Worm (Caenorhabditis elegans) whole organism, mixed stage, embryonic: ENCODE measurements around the gene tmem-131.
A peak's percentile ranks its signal among the peaks of the same experiment; 100 is the strongest.

Source experiments
- M03D4.4 ChIP-seq: sonication (generic microtip); optimal IDR thresholded peaks from 2 replicates; lab custom pipeline; 2017; ENCODE audit warnings: mild to moderate bottlenecking, missing genetic modification characterization, missing compliant biosample characterization
- bed-3 ChIP-seq: fragments of 200-800 bp; sonication (Bioruptor generic); optimal IDR thresholded peaks from 3 replicates; lab custom pipeline; 2018; ENCODE audit warnings: mild to moderate bottlenecking, missing genetic modification characterization, moderate library complexity, missing compliant biosample characterization
- blmp-1 ChIP-seq: fragments of 150-350 bp; optimal IDR thresholded peaks from 2 replicates; lab custom pipeline; 2014; ENCODE audit warnings: missing biosample characterization, missing genetic modification characterization
- ceh-39 ChIP-seq: fragments of 150-350 bp; optimal IDR thresholded peaks from 2 replicates; lab custom pipeline; 2014; ENCODE audit warnings: missing biosample characterization, missing genetic modification characterization
- ceh-43 ChIP-seq: fragments of 200-800 bp; sonication (Bioruptor generic); optimal IDR thresholded peaks from 2 replicates; lab custom pipeline; 2018; ENCODE audit warnings: mild to moderate bottlenecking, missing genetic modification characterization, moderate library complexity, missing compliant biosample characterization
- ceh-83 ChIP-seq: fragments of 200-800 bp; sonication (Bioruptor generic); optimal IDR thresholded peaks from 2 replicates; lab custom pipeline; 2018; ENCODE audit warnings: mild to moderate bottlenecking, missing genetic modification characterization, missing compliant biosample characterization
- ces-1 ChIP-seq: fragments of 150-350 bp; optimal IDR thresholded peaks from 2 replicates; lab custom pipeline; 2014; ENCODE audit warnings: missing biosample characterization, missing genetic modification reagents, missing genetic modification characterization
- cnd-1 ChIP-seq: fragments of 200-800 bp; sonication (Bioruptor generic); optimal IDR thresholded peaks from 2 replicates; lab custom pipeline; 2018; ENCODE audit warnings: mild to moderate bottlenecking, missing genetic modification characterization, missing compliant biosample characterization
- drap-1 ChIP-seq: fragments of 200-800 bp; sonication (Bioruptor generic); optimal IDR thresholded peaks from 3 replicates; lab custom pipeline; 2018; ENCODE audit warnings: mild to moderate bottlenecking, missing genetic modification characterization, missing compliant biosample characterization
- elt-1 ChIP-seq: sonication (generic microtip); optimal IDR thresholded peaks from 2 replicates; lab custom pipeline; 2017; ENCODE audit warnings: missing genetic modification characterization, mild to moderate bottlenecking, missing compliant biosample characterization, antibody characterized with exemption, moderate library complexity, borderline replicate concordance; ENCODE audit not compliant: insufficient read depth
- elt-3 ChIP-seq: fragments of 150-350 bp; optimal IDR thresholded peaks from 2 replicates; lab custom pipeline; 2014; ENCODE audit warnings: missing biosample characterization, missing genetic modification characterization
- flh-1 ChIP-seq: fragments of 200-800 bp; sonication (Bioruptor generic); optimal IDR thresholded peaks from 2 replicates; lab custom pipeline; 2018; ENCODE audit warnings: mild to moderate bottlenecking, missing genetic modification characterization, moderate library complexity, missing compliant biosample characterization
- ham-2 ChIP-seq: fragments of 200-800 bp; sonication (Bioruptor generic); optimal IDR thresholded peaks from 2 replicates; lab custom pipeline; 2018; ENCODE audit warnings: mild to moderate bottlenecking, missing genetic modification characterization, missing compliant biosample characterization
- hlh-1 ChIP-seq: fragments of 150-350 bp; optimal IDR thresholded peaks from 2 replicates; lab custom pipeline; 2014; ENCODE audit warnings: missing biosample characterization, missing genetic modification reagents, missing genetic modification characterization
- lin-13 ChIP-seq: fragments of 150-350 bp; optimal IDR thresholded peaks from 2 replicates; lab custom pipeline; 2014; ENCODE audit warnings: missing biosample characterization, missing genetic modification characterization
- lin-32 ChIP-seq: fragments of 200-800 bp; sonication (Bioruptor generic); optimal IDR thresholded peaks from 2 replicates; lab custom pipeline; 2018; ENCODE audit warnings: mild to moderate bottlenecking, missing genetic modification characterization, missing compliant biosample characterization
- lsy-2 ChIP-seq: fragments of 150-350 bp; optimal IDR thresholded peaks from 2 replicates; lab custom pipeline; 2014; ENCODE audit warnings: missing biosample characterization, missing genetic modification characterization
- mab-5 ChIP-seq: fragments of 150-350 bp; optimal IDR thresholded peaks from 2 replicates; lab custom pipeline; 2014; ENCODE audit warnings: missing biosample characterization, missing genetic modification characterization
- mep-1 ChIP-seq: fragments of 150-350 bp; optimal IDR thresholded peaks from 2 replicates; lab custom pipeline; 2017; ENCODE audit warnings: missing biosample characterization, missing genetic modification reagents, missing genetic modification characterization, inconsistent platforms
- mls-2 ChIP-seq: sonication (generic microtip); optimal IDR thresholded peaks from 2 replicates; lab custom pipeline; 2016; ENCODE audit warnings: mild to moderate bottlenecking, missing genetic modification characterization, moderate library complexity, missing compliant biosample characterization
- nhr-12 ChIP-seq: fragments of 150-350 bp; optimal IDR thresholded peaks from 2 replicates; lab custom pipeline; 2014; ENCODE audit warnings: missing biosample characterization, missing genetic modification characterization
- nhr-2 ChIP-seq: fragments of 150-350 bp; optimal IDR thresholded peaks from 2 replicates; lab custom pipeline; 2014; ENCODE audit warnings: missing biosample characterization, missing genetic modification characterization
- nhr-237 ChIP-seq: fragments of 150-350 bp; optimal IDR thresholded peaks from 2 replicates; lab custom pipeline; 2014; ENCODE audit warnings: missing biosample characterization, missing genetic modification characterization
- nhr-28 ChIP-seq: fragments of 150-350 bp; optimal IDR thresholded peaks from 2 replicates; lab custom pipeline; 2014; ENCODE audit warnings: missing biosample characterization, missing genetic modification characterization
- nhr-76 ChIP-seq: sonication (generic microtip); optimal IDR thresholded peaks from 2 replicates; lab custom pipeline; 2017; ENCODE audit warnings: missing biosample characterization, missing genetic modification characterization
- pha-4 ChIP-seq: fragments of 150-350 bp; optimal IDR thresholded peaks from 2 replicates; lab custom pipeline; 2018; ENCODE audit warnings: missing biosample characterization, missing genetic modification reagents, missing genetic modification characterization
- sem-2 ChIP-seq: fragments of 200-800 bp; sonication (Bioruptor generic); optimal IDR thresholded peaks from 2 replicates; lab custom pipeline; 2018; ENCODE audit warnings: mild to moderate bottlenecking, missing genetic modification characterization, missing compliant biosample characterization
- snpc-4 ChIP-seq: fragments of 150-350 bp; optimal IDR thresholded peaks from 2 replicates; lab custom pipeline; 2014; ENCODE audit warnings: missing biosample characterization, missing genetic modification characterization
- sptf-1 ChIP-seq: sonication (generic microtip); optimal IDR thresholded peaks from 2 replicates; lab custom pipeline; 2017; ENCODE audit warnings: mild to moderate bottlenecking, missing genetic modification characterization, moderate library complexity, missing compliant biosample characterization
- tbx-8 ChIP-seq: fragments of 200-800 bp; sonication (Bioruptor generic); optimal IDR thresholded peaks from 2 replicates; lab custom pipeline; 2018; ENCODE audit warnings: mild to moderate bottlenecking, missing genetic modification characterization, moderate library complexity, missing compliant biosample characterization
- unc-120 ChIP-seq: sonication (generic microtip); optimal IDR thresholded peaks from 2 replicates; lab custom pipeline; 2017; ENCODE audit warnings: missing genetic modification characterization, missing compliant biosample characterization; ENCODE audit not compliant: poor library complexity, severe bottlenecking
- unc-39 ChIP-seq: fragments of 150-350 bp; optimal IDR thresholded peaks from 2 replicates; lab custom pipeline; 2014; ENCODE audit warnings: missing biosample characterization, missing genetic modification characterization
- unc-62 ChIP-seq: fragments of 150-350 bp; optimal IDR thresholded peaks from 2 replicates; lab custom pipeline; 2014; ENCODE audit warnings: missing biosample characterization, missing genetic modification reagents, missing genetic modification characterization
- zip-8 ChIP-seq: fragments of 150-350 bp; optimal IDR thresholded peaks from 2 replicates; lab custom pipeline; 2014; ENCODE audit warnings: missing biosample characterization, missing genetic modification characterization
- ztf-11 ChIP-seq: fragments of 150-350 bp; optimal IDR thresholded peaks from 2 replicates; lab custom pipeline; 2014; ENCODE audit warnings: missing biosample characterization, missing genetic modification characterization

The tmem-131 gene

DNA sequence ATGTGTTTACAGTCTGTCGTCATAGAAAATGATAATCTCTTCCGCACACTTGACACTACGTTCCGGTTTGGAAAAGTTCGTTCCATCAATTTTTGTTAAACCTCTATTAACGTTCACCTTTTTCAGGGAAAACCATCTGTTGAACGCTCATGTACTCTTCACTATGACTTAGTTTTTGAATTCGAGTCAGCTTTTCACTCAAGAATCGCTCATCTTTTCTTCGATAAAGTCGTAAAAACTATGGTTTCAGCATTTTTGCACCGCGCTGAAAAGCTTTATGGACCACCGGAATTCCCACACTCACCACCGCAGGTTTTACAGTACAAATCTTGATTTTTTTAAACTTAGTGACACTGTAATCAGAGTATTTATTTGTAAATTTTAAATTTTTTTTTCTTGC is 25.7 kb upstream of the tmem-131 start:
- TF ChIP-seq nhr-28 (tag; lab: Kevin White, UChicago) (no peak), elt-1 (tag; lab: Kevin White, UChicago) (no peak), ceh-83 (GFP tag; lab: Kevin White, UChicago) (no peak), ceh-39 (tag; lab: Kevin White, UChicago) (no peak), lin-32 (GFP tag; lab: Kevin White, UChicago) (no peak), sptf-1 (tag; lab: Kevin White, UChicago) (no peak), cnd-1 (tag; lab: Kevin White, UChicago) (no peak), nhr-76 (tag; lab: Kevin White, UChicago) (no peak), flh-1 (GFP tag; lab: Kevin White, UChicago) (no peak), mab-5 (no peak), mep-1 (tag; lab: Kevin White, UChicago) (no peak), nhr-12 (no peak), snpc-4 (tag; lab: Kevin White, UChicago) (no peak), unc-39 (tag; lab: Kevin White, UChicago) (no peak), nhr-2 (tag; lab: Kevin White, UChicago) (no peak)

ce11 chrIII:5022964-5023363 is 25.0 kb upstream of the tmem-131 start, which contains the start of gene R144.13:
Gene R144.13 (plus strand): TSS chrIII:5023264.
- no peak for TF ChIP-seq ceh-43 (GFP tag; lab: Kevin White, UChicago)
- TF ChIP-seq hlh-1 (tag; lab: Kevin White, UChicago), result no peak
- no peak for TF ChIP-seq mep-1 (tag; lab: Kevin White, UChicago)
- no peak for TF ChIP-seq cnd-1 (tag; lab: Kevin White, UChicago)
- TF ChIP-seq ceh-39 (tag; lab: Kevin White, UChicago), result no peak
- TF ChIP-seq blmp-1, result no peak
- no peak for TF ChIP-seq snpc-4 (tag; lab: Kevin White, UChicago)
- no peak for TF ChIP-seq ham-2 (GFP tag; lab: Kevin White, UChicago)
- no peak for TF ChIP-seq nhr-237 (tag; lab: Kevin White, UChicago)
- TF ChIP-seq unc-39 (tag; lab: Kevin White, UChicago), result no peak
- TF ChIP-seq flh-1 (GFP tag; lab: Kevin White, UChicago), result no peak
- TF ChIP-seq lin-13 (tag; lab: Kevin White, UChicago), result no peak
- no peak for TF ChIP-seq zip-8 (tag; lab: Kevin White, UChicago)
- TF ChIP-seq ztf-11 (tag; lab: Kevin White, UChicago), result no peak
- TF ChIP-seq nhr-12, result no peak
- no peak for TF ChIP-seq ces-1 (GFP tag; lab: Kevin White, UChicago)
- no peak for TF ChIP-seq elt-3 (tag; lab: Kevin White, UChicago)
- TF ChIP-seq mls-2, result no peak
- TF ChIP-seq elt-1 (tag; lab: Kevin White, UChicago), result no peak

DNA sequence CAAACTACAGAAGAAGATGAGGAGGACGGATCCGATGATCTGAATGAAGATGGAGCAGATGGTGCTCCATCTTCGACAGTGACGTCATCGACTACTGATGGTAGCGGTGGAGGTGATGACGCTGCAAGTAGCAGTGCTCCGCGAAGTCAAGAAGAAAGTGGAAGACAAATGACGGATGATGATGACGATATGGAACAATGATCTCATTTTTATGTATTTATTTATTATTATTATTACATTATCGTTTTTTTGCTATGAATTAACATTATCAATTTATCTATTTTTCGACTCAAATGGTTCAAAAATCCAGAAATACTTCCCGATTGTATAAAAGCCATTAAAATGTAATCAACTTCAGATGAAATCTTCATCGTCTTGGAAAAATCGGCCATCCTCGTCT is 23.7 kb upstream of the tmem-131 start, which contains the start of gene R144.3:
TSS of gene R144.3 (plus strand) at position 301 of the 400 bp plus-strand sequence.
- TF ChIP-seq nhr-76 (tag; lab: Kevin White, UChicago), result no peak
- TF ChIP-seq mep-1 (tag; lab: Kevin White, UChicago), result no peak

ce11 chrIII:5020924-5021323 is 23.0 kb upstream of the tmem-131 start, which contains the start of gene mdt-11:
Gene mdt-11 (plus strand): TSS chrIII:5021224.
- TF ChIP-seq sem-2 (GFP tag; lab: Kevin White, UChicago) (no peak), sptf-1 (tag; lab: Kevin White, UChicago) (no peak), elt-1 (tag; lab: Kevin White, UChicago) (no peak), drap-1 (GFP tag; lab: Kevin White, UChicago) (no peak), unc-120 (tag; lab: Kevin White, UChicago) (no peak), nhr-237 (tag; lab: Kevin White, UChicago) (no peak)

- TF ChIP-seq unc-62 (peak; percentile 47), unc-39 (tag; lab: Kevin White, UChicago) (peak; percentile 61), zip-8 (tag; lab: Kevin White, UChicago) (no peak), nhr-28 (tag; lab: Kevin White, UChicago) (peak; percentile 49), mab-5 (peak; percentile 38), elt-1 (tag; lab: Kevin White, UChicago) (peak; percentile 63), lin-32 (GFP tag; lab: Kevin White, UChicago) (peak; percentile 32), pha-4 (tag; lab: Kevin White, UChicago) (peak; percentile 98), sem-2 (GFP tag; lab: Kevin White, UChicago) (peak; percentile 8), nhr-76 (tag; lab: Kevin White, UChicago) (peak; percentile 17), mep-1 (tag; lab: Kevin White, UChicago) (peak; percentile 98), flh-1 (GFP tag; lab: Kevin White, UChicago) (no peak), ces-1 (GFP tag; lab: Kevin White, UChicago) (peak; percentile 51), M03D4.4 (tag; lab: Kevin White, UChicago) (peak; percentile 84), nhr-12 (peak; percentile 67), hlh-1 (tag; lab: Kevin White, UChicago) (peak; percentile 54), ham-2 (GFP tag; lab: Kevin White, UChicago) (peak; percentile 93), lsy-2 (tag; lab: Kevin White, UChicago) (peak; percentile 90), ceh-39 (tag; lab: Kevin White, UChicago) (peak; percentile 64), snpc-4 (tag; lab: Kevin White, UChicago) (no peak), tbx-8 (GFP tag; lab: Kevin White, UChicago) (peak; percentile 4), cnd-1 (tag; lab: Kevin White, UChicago) (peak; percentile 77), ceh-43 (GFP tag; lab: Kevin White, UChicago) (peak; percentile 61), sptf-1 (tag; lab: Kevin White, UChicago) (peak; percentile 93), nhr-237 (tag; lab: Kevin White, UChicago) (peak; percentile 95), bed-3 (GFP tag; lab: Kevin White, UChicago) (no peak), nhr-2 (tag; lab: Kevin White, UChicago) (no peak), drap-1 (GFP tag; lab: Kevin White, UChicago) (peak; percentile 88), mls-2 (peak; percentile 87)
These were observed 20.2 kb upstream of the tmem-131 start, which contains the start of gene wip-1 for ce11 chrIII:5018116-5018689. Gene wip-1 (plus strand): TSS chrIII:5018639.
